Fruit fly (Drosophila melanogaster): Measurements from ENCODE around the gene Cpr35B.

Cpr35B gene

DNA sequence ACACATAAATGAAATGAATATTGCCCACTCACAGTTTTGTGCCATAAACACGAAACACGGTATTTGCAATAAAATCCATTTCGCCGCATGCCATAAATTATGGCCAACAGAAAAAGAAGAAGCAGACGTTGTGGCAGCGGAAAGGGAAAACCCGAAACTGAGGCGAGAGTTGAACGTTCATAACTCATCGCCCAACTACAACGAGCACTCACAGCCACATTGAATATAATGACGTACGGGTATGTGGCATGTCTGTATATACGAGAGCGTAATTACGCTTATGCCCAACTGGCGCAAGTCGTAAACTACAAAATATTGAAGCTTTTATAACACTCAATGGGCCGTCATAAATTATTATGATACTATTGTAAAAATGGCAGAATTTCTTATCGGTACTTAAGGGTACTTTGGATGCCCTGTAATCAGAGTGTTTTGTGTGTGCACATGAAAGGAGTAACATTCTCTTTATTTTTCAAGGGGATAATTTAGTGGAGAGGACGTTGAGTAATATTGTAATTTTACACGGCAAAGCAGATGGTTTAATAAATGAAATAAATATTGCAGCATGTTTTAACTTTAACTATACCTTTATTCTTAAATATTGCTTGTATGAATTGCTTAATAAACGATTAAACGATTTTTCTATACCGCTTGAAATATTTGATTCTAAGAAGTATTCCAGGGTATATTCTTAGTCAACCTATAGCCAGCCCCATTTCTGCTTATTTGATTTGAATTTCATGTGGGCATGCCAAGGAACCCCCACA lies 30.5 kb downstream of the Cpr35B start (continued):
- TF ChIP-seq Sox102F (GFP tag; optimal IDR thresholded peaks at IDR 0.05) = no peak
- TF ChIP-seq gro (GFP tag; optimal IDR thresholded peaks at IDR 0.05) = peak; percentile 63
- no peak for TF ChIP-seq hb (GFP tag; IDR thresholded peaks at IDR 0.05; ENCODE audit: partially characterized antibody)
- TF ChIP-seq Atf-2 (GFP tag; optimal IDR thresholded peaks at IDR 0.05) = no peak
- TF ChIP-seq CG8478 (optimal IDR thresholded peaks at IDR 0.05) = no peak
- TF ChIP-seq CG13287 (GFP tag; IDR thresholded peaks at IDR 0.05; ENCODE audit: partially characterized antibody) = no peak
- TF ChIP-seq CG31365 (tag; optimal IDR thresholded peaks at IDR 0.05) = no peak
- TF ChIP-seq dati (GFP tag; IDR thresholded peaks at IDR 0.05) = no peak
- peak; percentile 27 for TF ChIP-seq CG4328 (GFP tag; optimal IDR thresholded peaks at IDR 0.05)
- TF ChIP-seq Doc3 (GFP tag; IDR thresholded peaks at IDR 0.05; ENCODE audit: partially characterized antibody) = no peak
- TF ChIP-seq Eip74EF (GFP tag; optimal IDR thresholded peaks at IDR 0.05) = peak in 1 of 2 experiments; percentile 68
- TF ChIP-seq Drgx (GFP tag; IDR thresholded peaks at IDR 0.05) = no peak
- TF ChIP-seq CG6791 (GFP tag; IDR thresholded peaks at IDR 0.05; ENCODE audit: partially characterized antibody) = no peak
- no peak for TF ChIP-seq tgo (GFP tag; IDR thresholded peaks at IDR 0.05)
- no peak for TF ChIP-seq tll (GFP tag; optimal IDR thresholded peaks at IDR 0.05)
- 0 out of 3 replicates have a peak, but pooled peaks have one; percentile 7 for TF ChIP-seq Dbx (GFP tag; IDR thresholded peaks at IDR 0.05)
- no peak for TF ChIP-seq sc (optimal IDR thresholded peaks at IDR 0.05)
- TF ChIP-seq sc (GFP tag; optimal IDR thresholded peaks at IDR 0.05) = no peak
- no peak for TF ChIP-seq dimm (GFP tag; IDR thresholded peaks at IDR 0.05)
- TF ChIP-seq CG2889 (GFP tag; IDR thresholded peaks at IDR 0.05) = no peak
- no peak for TF ChIP-seq nom (GFP tag; optimal IDR thresholded peaks at IDR 0.05)
- no peak for TF ChIP-seq dpn (GFP tag; optimal IDR thresholded peaks at IDR 0.05)
- TF ChIP-seq MESR4 (GFP tag; optimal IDR thresholded peaks at IDR 0.05) = no peak
- no peak for TF ChIP-seq CG30403 (GFP tag; optimal IDR thresholded peaks at IDR 0.05)
- peak; percentile 78 for TF ChIP-seq CG6175 (GFP tag; IDR thresholded peaks at IDR 0.05)
- peak; percentile 13 for TF ChIP-seq CG12769 (tag; optimal IDR thresholded peaks at IDR 0.05)
- no peak for TF ChIP-seq klu (GFP tag; IDR thresholded peaks at IDR 0.05)
- TF ChIP-seq CG12942 (GFP tag; optimal IDR thresholded peaks at IDR 0.05) = no peak
- TF ChIP-seq seq (GFP tag; IDR thresholded peaks at IDR 0.05) = peak; percentile 48; the same call in 1 of the 2 replicates
- no peak; the same call in 1 of the 2 replicates for TF ChIP-seq Atf6 (GFP tag; IDR thresholded peaks at IDR 0.05)
- no peak for TF ChIP-seq CG11456 (GFP tag; IDR thresholded peaks at IDR 0.05)
- no peak for TF ChIP-seq Antp (GFP tag; optimal IDR thresholded peaks at IDR 0.05)
- peak; percentile 44; the same call in 1 of the 2 replicates for TF ChIP-seq Awh (GFP tag; IDR thresholded peaks at IDR 0.05)
- TF ChIP-seq pzg (GFP tag; optimal IDR thresholded peaks at IDR 0.05) = no peak
- TF ChIP-seq Ets97D (GFP tag; optimal IDR thresholded peaks at IDR 0.05) = no peak
- TF ChIP-seq abd-A (tag; optimal IDR thresholded peaks at IDR 0.05) = peak; percentile 80
- TF ChIP-seq CG10979 (tag; optimal IDR thresholded peaks at IDR 0.05) = peak; percentile 41
- peak; percentile 23 for TF ChIP-seq CG15514 (GFP tag; optimal IDR thresholded peaks at IDR 0.05)
- TF ChIP-seq CG31224 (GFP tag; IDR thresholded peaks at IDR 0.05) = no peak
- TF ChIP-seq Hr39 (optimal IDR thresholded peaks at IDR 0.05) = no peak
- peak; percentile 36 for TF ChIP-seq Nf-YB (GFP tag; optimal IDR thresholded peaks at IDR 0.05)
- peak; percentile 60 for TF ChIP-seq CG15269 (tag; optimal IDR thresholded peaks at IDR 0.05)
- TF ChIP-seq inv (GFP tag; IDR thresholded peaks at IDR 0.05; ENCODE audit: partially characterized antibody) = no peak
- no peak for TF ChIP-seq Doc2 (GFP tag; IDR thresholded peaks at IDR 0.05)
- no peak for TF ChIP-seq CG8290 (GFP tag; optimal IDR thresholded peaks at IDR 0.05)
- peak in 1 of 2 experiments; percentile 20 for TF ChIP-seq CG8290 (tag; optimal IDR thresholded peaks at IDR 0.05)
- no peak for TF ChIP-seq Lim3 (GFP tag; IDR thresholded peaks at IDR 0.05)
- TF ChIP-seq CG12236 (GFP tag; optimal IDR thresholded peaks at IDR 0.05) = no peak
- no peak for TF ChIP-seq YL-1 (GFP tag; optimal IDR thresholded peaks at IDR 0.05)
- TF ChIP-seq cad (GFP tag; optimal IDR thresholded peaks at IDR 0.05) = peak; percentile 65

All from whole organism, embryonic.